Fruit fly (Drosophila melanogaster): Measurements from ENCODE around the gene GCC185.

Gene GCC185

dm6 chr3R:11974631-11975030 is 35.9 kb upstream of the GCC185 start, which contains the start of gene Tango9 (continued):
- TF ChIP-seq inv (GFP tag; IDR thresholded peaks at IDR 0.05; ENCODE audit: partially characterized antibody) = no peak
- no peak for TF ChIP-seq CG18011 (GFP tag; optimal IDR thresholded peaks at IDR 0.05)
- TF ChIP-seq CG7839 (tag; optimal IDR thresholded peaks at IDR 0.05) = no peak
- TF ChIP-seq Xbp1 (GFP tag; optimal IDR thresholded peaks at IDR 0.05) = no peak
- no peak for TF ChIP-seq hb (GFP tag; IDR thresholded peaks at IDR 0.05; ENCODE audit: partially characterized antibody)
- TF ChIP-seq ind (GFP tag; optimal IDR thresholded peaks at IDR 0.05) = no peak
- TF ChIP-seq Atf-2 (GFP tag; optimal IDR thresholded peaks at IDR 0.05) = no peak
- no peak for TF ChIP-seq al (GFP tag; IDR thresholded peaks at IDR 0.05)
- no peak for TF ChIP-seq bbx (GFP tag; IDR thresholded peaks at IDR 0.05; ENCODE audit: partially characterized antibody)
- no peak for TF ChIP-seq HmgD (GFP tag; optimal IDR thresholded peaks at IDR 0.05)
- no peak for TF ChIP-seq repo (GFP tag; optimal IDR thresholded peaks at IDR 0.05)
- TF ChIP-seq ham (GFP tag; IDR thresholded peaks at IDR 0.05) = no peak
- no peak for TF ChIP-seq Dip2 (GFP tag; IDR thresholded peaks at IDR 0.05)
- TF ChIP-seq oc (tag; optimal IDR thresholded peaks at IDR 0.05) = no peak
- no peak for TF ChIP-seq kni (GFP tag; optimal IDR thresholded peaks at IDR 0.05)
- no peak for TF ChIP-seq dimm (GFP tag; IDR thresholded peaks at IDR 0.05)
- TF ChIP-seq CG17186 (GFP tag; optimal IDR thresholded peaks at IDR 0.05) = peak; percentile 12
- no peak for TF ChIP-seq CG13123 (GFP tag; optimal IDR thresholded peaks at IDR 0.05)
- no peak for TF ChIP-seq fru (optimal IDR thresholded peaks at IDR 0.05)
- no peak for TF ChIP-seq tap (tag; optimal IDR thresholded peaks at IDR 0.05)
- no peak for TF ChIP-seq dati (GFP tag; IDR thresholded peaks at IDR 0.05)
- no peak for TF ChIP-seq ATbp (GFP tag; optimal IDR thresholded peaks at IDR 0.05)
- no peak for TF ChIP-seq lilli (GFP tag; optimal IDR thresholded peaks at IDR 0.05)
- TF ChIP-seq mirr (GFP tag; optimal IDR thresholded peaks at IDR 0.05) = no peak
- TF ChIP-seq CG7928 (GFP tag; optimal IDR thresholded peaks at IDR 0.05) = no peak
- no peak for TF ChIP-seq otp (GFP tag; IDR thresholded peaks at IDR 0.05)
- no peak for TF ChIP-seq gsb (GFP tag; IDR thresholded peaks at IDR 0.05)
- no peak for TF ChIP-seq Lim3 (GFP tag; IDR thresholded peaks at IDR 0.05)
- TF ChIP-seq CG17829 (tag; optimal IDR thresholded peaks at IDR 0.05) = peak; percentile 21
- peak in 1 of 2 experiments; percentile 13 for TF ChIP-seq crp (GFP tag; optimal IDR thresholded peaks at IDR 0.05)
- no peak for TF ChIP-seq CG10147 (GFP tag; optimal IDR thresholded peaks at IDR 0.05)
- peak; percentile 25 for TF ChIP-seq sug (tag; optimal IDR thresholded peaks at IDR 0.05)
- TF ChIP-seq cg (GFP tag; optimal IDR thresholded peaks at IDR 0.05) = no peak
- TF ChIP-seq disco-r (GFP tag; optimal IDR thresholded peaks at IDR 0.05) = no peak
- no peak for TF ChIP-seq Bteb2 (GFP tag; optimal IDR thresholded peaks at IDR 0.05)
- TF ChIP-seq chm (GFP tag; IDR thresholded peaks at IDR 0.05) = no peak
- TF ChIP-seq ERR (GFP tag; optimal IDR thresholded peaks at IDR 0.05) = no peak
- TF ChIP-seq CG7963 (GFP tag; IDR thresholded peaks at IDR 0.05; ENCODE audit: partially characterized antibody) = no peak
- TF ChIP-seq bab2 (GFP tag; optimal IDR thresholded peaks at IDR 0.05) = no peak
- no peak for TF ChIP-seq CG1792 (GFP tag; optimal IDR thresholded peaks at IDR 0.05)
- TF ChIP-seq toy (GFP tag; IDR thresholded peaks at IDR 0.05) = no peak
- no peak for TF ChIP-seq CG14050 (GFP tag; IDR thresholded peaks at IDR 0.05)
- TF ChIP-seq CG4360 (GFP tag; IDR thresholded peaks at IDR 0.05) = no peak
- no peak for TF ChIP-seq ato (GFP tag; IDR thresholded peaks at IDR 0.05; ENCODE audit: partially characterized antibody)
- TF ChIP-seq TFAM (GFP tag; optimal IDR thresholded peaks at IDR 0.05) = no peak
- TF ChIP-seq CG32532 (GFP tag; IDR thresholded peaks at IDR 0.05) = no peak
- TF ChIP-seq cad (GFP tag; optimal IDR thresholded peaks at IDR 0.05) = no peak
- no peak for TF ChIP-seq CG18764 (GFP tag; optimal IDR thresholded peaks at IDR 0.05)
- no peak for TF ChIP-seq Stat92E (GFP tag; optimal IDR thresholded peaks at IDR 0.05)
- no peak for TF ChIP-seq CG11695 (GFP tag; IDR thresholded peaks at IDR 0.05)
- no peak for TF ChIP-seq CG12942 (GFP tag; optimal IDR thresholded peaks at IDR 0.05)
- no peak for TF ChIP-seq CkIIα-i1 (GFP tag; IDR thresholded peaks at IDR 0.05)
- no peak for TF ChIP-seq CG17568 (GFP tag; optimal IDR thresholded peaks at IDR 0.05)

Data from whole organism, embryonic.